Worm (Caenorhabditis elegans) whole organism, L4 larva: ENCODE data around the gene F26F4.2.

Experiments used
- D1046.2 ChIP-seq: fragments of 200-800 bp; sonication (Bioruptor generic); IDR thresholded peaks from 2 replicates; pipeline ENCODE4 v1.3.6; 2022; ENCODE audit warnings: missing genetic modification characterization, missing compliant biosample characterization
- R02D3.7 ChIP-seq: fragments of 150-350 bp; sonication (generic microtip); optimal IDR thresholded peaks from 3 replicates; lab custom pipeline; 2014; ENCODE audit warnings: missing biosample characterization, missing genetic modification characterization
- T20F7.1 ChIP-seq: fragments of 200-800 bp; sonication (Bioruptor generic); optimal IDR thresholded peaks from 2 replicates; lab custom pipeline; 2018; ENCODE audit warnings: mild to moderate bottlenecking, missing genetic modification characterization, missing compliant biosample characterization
- T26A8.4 ChIP-seq: fragments of 200-800 bp; sonication (Bioruptor generic); IDR thresholded peaks from 2 replicates; pipeline ENCODE4 v1.3.6; 2022; ENCODE audit warnings: missing genetic modification characterization, missing compliant biosample characterization
- ZK337.2 ChIP-seq: fragments of 200-800 bp; sonication (Bioruptor generic); IDR thresholded peaks from 2 replicates; pipeline ENCODE4 v1.3.6; 2022; ENCODE audit warnings: missing genetic modification reagents, missing genetic modification characterization, missing compliant biosample characterization
- aha-1 ChIP-seq: fragments of 150-350 bp; peaks from one replicate; lab custom pipeline; 2014; ENCODE audit warnings: missing biosample characterization, missing genetic modification characterization
- aly-2 ChIP-seq: sonication (generic microtip); optimal IDR thresholded peaks from 2 replicates; lab custom pipeline; 2018; ENCODE audit warnings: missing biosample characterization, missing genetic modification characterization
- arid-1 ChIP-seq: fragments of 200-800 bp; sonication (Bioruptor generic); conservative IDR thresholded peaks from 2 replicates; pipeline ENCODE4 v1.3.6; 2022; ENCODE audit warnings: missing genetic modification reagents, missing genetic modification characterization, missing compliant biosample characterization
- attf-4 ChIP-seq: sonication (generic microtip); optimal IDR thresholded peaks from 3 replicates; lab custom pipeline; 2017; ENCODE audit warnings: missing biosample characterization, missing genetic modification characterization
- ceh-20 ChIP-seq: fragments of 200-800 bp; sonication (Bioruptor generic); IDR thresholded peaks from 2 replicates; pipeline ENCODE4 v1.3.6; 2022; ENCODE audit warnings: missing genetic modification reagents, missing genetic modification characterization, missing compliant biosample characterization
- ceh-28 ChIP-seq: fragments of 150-350 bp; optimal IDR thresholded peaks from 2 replicates; lab custom pipeline; 2014; ENCODE audit warnings: missing biosample characterization, missing genetic modification reagents, missing genetic modification characterization
- ceh-32 ChIP-seq: sonication (generic microtip); optimal IDR thresholded peaks from 2 replicates; lab custom pipeline; 2016; ENCODE audit warnings: mild to moderate bottlenecking, missing genetic modification characterization, missing compliant biosample characterization; ENCODE audit not compliant: poor library complexity
- ces-1 ChIP-seq: fragments of 150-350 bp; sonication (generic microtip); optimal IDR thresholded peaks from 4 replicates; lab custom pipeline; 2014; ENCODE audit warnings: missing biosample characterization, missing genetic modification reagents, missing genetic modification characterization
- daf-12 ChIP-seq: fragments of 150-350 bp; optimal IDR thresholded peaks from 2 replicates; lab custom pipeline; 2014; ENCODE audit warnings: missing biosample characterization, missing genetic modification reagents, missing genetic modification characterization
- daf-19 ChIP-seq: fragments of 200-800 bp; sonication (Bioruptor generic); conservative IDR thresholded peaks from 2 replicates; pipeline ENCODE4 v1.3.6; 2022; ENCODE audit warnings: missing genetic modification characterization, missing compliant biosample characterization
- daf-8 ChIP-seq: fragments of 200-800 bp; sonication (Bioruptor generic); IDR thresholded peaks from 2 replicates; pipeline ENCODE4 v1.3.6; 2022; ENCODE audit warnings: missing genetic modification characterization, missing compliant biosample characterization
- fkh-10 ChIP-seq: fragments of 150-350 bp; optimal IDR thresholded peaks from 2 replicates; lab custom pipeline; 2014; ENCODE audit warnings: missing biosample characterization, missing genetic modification reagents, missing genetic modification characterization
- fos-1 ChIP-seq: fragments of 150-350 bp; optimal IDR thresholded peaks from 2 replicates; lab custom pipeline; 2014; ENCODE audit warnings: missing biosample characterization, missing genetic modification characterization
- hif-1 ChIP-seq, 2 experiments: sonication (generic microtip); optimal IDR thresholded peaks; 2 replicates each; lab custom pipeline; 2016 to 2017; ENCODE audit warnings: missing compliant biosample characterization in 2 of 2, missing genetic modification characterization in 2 of 2, missing genetic modification reagents in 2 of 2, missing genotype in 2 of 2, mild to moderate bottlenecking in 1 of 2
- lin-13 ChIP-seq: fragments of 150-350 bp; optimal IDR thresholded peaks from 2 replicates; lab custom pipeline; 2014; ENCODE audit warnings: missing biosample characterization, missing genetic modification reagents, missing genetic modification characterization
- lin-29 ChIP-seq: fragments of 200-800 bp; sonication (Bioruptor generic); IDR thresholded peaks from 2 replicates; pipeline ENCODE4 v1.3.6; 2022; ENCODE audit warnings: missing genetic modification reagents, missing genetic modification characterization, missing compliant biosample characterization
- lin-38 ChIP-seq: fragments of 200-800 bp; sonication (Bioruptor generic); IDR thresholded peaks from 2 replicates; pipeline ENCODE4 v1.3.6; 2022; ENCODE audit warnings: missing genetic modification reagents, missing genetic modification characterization, missing compliant biosample characterization
- lir-3 ChIP-seq: sonication (generic microtip); optimal IDR thresholded peaks from 2 replicates; lab custom pipeline; 2016; ENCODE audit warnings: mild to moderate bottlenecking, missing genetic modification characterization, missing compliant biosample characterization
- madf-5 ChIP-seq, 2 experiments: fragments of 200-800 bp; sonication (Bioruptor generic); IDR thresholded peaks; 2 replicates each; pipeline ENCODE4 v1.3.6; 2022; ENCODE audit warnings: missing compliant biosample characterization in 2 of 2, missing genetic modification characterization in 2 of 2
- mdt-29 ChIP-seq: fragments of 200-800 bp; sonication (Bioruptor generic); IDR thresholded peaks from 2 replicates; pipeline ENCODE4 v1.3.6; 2022; ENCODE audit warnings: missing genetic modification reagents, missing genetic modification characterization, missing compliant biosample characterization
- mep-1 ChIP-seq: fragments of 150-350 bp; sonication (generic microtip); optimal IDR thresholded peaks from 3 replicates; lab custom pipeline; 2014; ENCODE audit warnings: missing biosample characterization, missing genetic modification characterization
- mes-2 ChIP-seq: sonication (generic microtip); optimal IDR thresholded peaks from 2 replicates; lab custom pipeline; 2016; ENCODE audit warnings: missing genotype, mild to moderate bottlenecking, missing genetic modification characterization, missing compliant biosample characterization; ENCODE audit not compliant: poor library complexity, severe bottlenecking
- mxl-2 ChIP-seq: fragments of 200-800 bp; sonication (Bioruptor generic); conservative IDR thresholded peaks from 2 replicates; pipeline ENCODE4 v1.3.6; 2022; ENCODE audit warnings: missing genetic modification reagents, missing genetic modification characterization, missing compliant biosample characterization
- nhr-11 ChIP-seq: fragments of 150-350 bp; optimal IDR thresholded peaks from 2 replicates; lab custom pipeline; 2014; ENCODE audit warnings: missing biosample characterization, missing genetic modification characterization
- nhr-111 ChIP-seq: fragments of 200-800 bp; sonication (Bioruptor generic); optimal IDR thresholded peaks from 2 replicates; lab custom pipeline; 2018; ENCODE audit warnings: mild to moderate bottlenecking, missing genetic modification characterization, missing compliant biosample characterization
- nhr-237 ChIP-seq: sonication (generic microtip); optimal IDR thresholded peaks from 2 replicates; lab custom pipeline; 2017; ENCODE audit warnings: missing biosample characterization, missing genetic modification characterization
- nhr-25 ChIP-seq: sonication (generic microtip); optimal IDR thresholded peaks from 2 replicates; lab custom pipeline; 2017; ENCODE audit warnings: missing genetic modification characterization, mild to moderate bottlenecking, missing compliant biosample characterization, antibody characterized with exemption, moderate library complexity, borderline replicate concordance; ENCODE audit not compliant: insufficient read depth
- nhr-28 ChIP-seq: fragments of 150-350 bp; optimal IDR thresholded peaks from 2 replicates; lab custom pipeline; 2014; ENCODE audit warnings: missing biosample characterization, missing genetic modification characterization
- nhr-41 ChIP-seq: fragments of 200-800 bp; sonication (Bioruptor generic); IDR thresholded peaks from 2 replicates; pipeline ENCODE4 v1.3.6; 2022; ENCODE audit warnings: missing genetic modification reagents, missing genetic modification characterization, missing compliant biosample characterization
- nhr-42 ChIP-seq: fragments of 200-800 bp; sonication (Bioruptor generic); IDR thresholded peaks from 2 replicates; pipeline ENCODE4 v1.3.6; 2022; ENCODE audit warnings: missing genetic modification characterization, missing compliant biosample characterization
- nhr-48 ChIP-seq: sonication (generic microtip); optimal IDR thresholded peaks from 2 replicates; lab custom pipeline; 2016; ENCODE audit warnings: mild to moderate bottlenecking, missing genetic modification characterization, missing compliant biosample characterization
- nhr-77 ChIP-seq: fragments of 150-350 bp; optimal IDR thresholded peaks from 2 replicates; lab custom pipeline; 2014; ENCODE audit warnings: missing biosample characterization, missing genetic modification characterization
- php-3 ChIP-seq: fragments of 200-800 bp; sonication (Bioruptor generic); IDR thresholded peaks from 2 replicates; pipeline ENCODE4 v1.3.6; 2022; ENCODE audit warnings: missing genetic modification reagents, missing genetic modification characterization, missing compliant biosample characterization
- rbr-2 ChIP-seq: sonication (generic microtip); optimal IDR thresholded peaks from 2 replicates; lab custom pipeline; 2016; ENCODE audit warnings: missing genotype, missing genetic modification characterization, missing compliant biosample characterization
- saeg-2 ChIP-seq: fragments of 200-800 bp; sonication (Bioruptor generic); IDR thresholded peaks from 2 replicates; pipeline ENCODE4 v1.3.6; 2022; ENCODE audit warnings: missing genetic modification reagents, missing genetic modification characterization, missing compliant biosample characterization
- sdz-12 ChIP-seq: fragments of 200-800 bp; sonication (Bioruptor generic); optimal IDR thresholded peaks from 2 replicates; lab custom pipeline; 2018; ENCODE audit warnings: mild to moderate bottlenecking, missing genetic modification characterization, missing compliant biosample characterization
- skn-1 ChIP-seq: fragments of 150-350 bp; optimal IDR thresholded peaks from 2 replicates; lab custom pipeline; 2014; ENCODE audit warnings: missing biosample characterization, missing genetic modification characterization
- snpc-1.2 ChIP-seq: fragments of 200-800 bp; sonication (Bioruptor generic); IDR thresholded peaks from 2 replicates; pipeline ENCODE4 v1.3.6; 2022; ENCODE audit warnings: missing genetic modification reagents, missing genetic modification characterization, missing compliant biosample characterization
- spr-1 ChIP-seq: sonication (generic microtip); optimal IDR thresholded peaks from 2 replicates; lab custom pipeline; 2016; ENCODE audit warnings: mild to moderate bottlenecking, missing genetic modification characterization, missing compliant biosample characterization
- unc-39 ChIP-seq: sonication (generic microtip); optimal IDR thresholded peaks from 2 replicates; lab custom pipeline; 2017; ENCODE audit warnings: missing biosample characterization, missing genetic modification characterization
- unc-62 ChIP-seq, 3 experiments: fragments of 150-350 bp in 1 of 3; sonication (generic microtip); optimal IDR thresholded peaks in 2 of 3; peaks in 1 of 3; 1 replicate in 1 of 3; 2 replicates in 2 of 3; lab custom pipeline; 2014 to 2017; ENCODE audit warnings: missing biosample characterization in 3 of 3, missing genetic modification characterization in 3 of 3, missing genetic modification reagents in 3 of 3, missing genotype in 1 of 3
- vab-7 ChIP-seq: fragments of 200-800 bp; sonication (Bioruptor generic); IDR thresholded peaks from 2 replicates; pipeline ENCODE4 v1.3.6; 2022; ENCODE audit warnings: missing genetic modification reagents, missing genetic modification characterization, missing compliant biosample characterization
- zfp-2 ChIP-seq: sonication (generic microtip); optimal IDR thresholded peaks from 2 replicates; lab custom pipeline; 2016; ENCODE audit warnings: mild to moderate bottlenecking, missing genetic modification characterization, missing compliant biosample characterization
- zip-11 ChIP-seq: fragments of 200-800 bp; sonication (Bioruptor generic); IDR thresholded peaks from 2 replicates; pipeline ENCODE4 v1.3.6; 2022; ENCODE audit warnings: missing genetic modification characterization, missing compliant biosample characterization
- zip-2 ChIP-seq: fragments of 150-350 bp; optimal IDR thresholded peaks from 2 replicates; lab custom pipeline; 2014; ENCODE audit warnings: missing biosample characterization, missing genetic modification characterization

The F26F4.2 gene

DNA sequence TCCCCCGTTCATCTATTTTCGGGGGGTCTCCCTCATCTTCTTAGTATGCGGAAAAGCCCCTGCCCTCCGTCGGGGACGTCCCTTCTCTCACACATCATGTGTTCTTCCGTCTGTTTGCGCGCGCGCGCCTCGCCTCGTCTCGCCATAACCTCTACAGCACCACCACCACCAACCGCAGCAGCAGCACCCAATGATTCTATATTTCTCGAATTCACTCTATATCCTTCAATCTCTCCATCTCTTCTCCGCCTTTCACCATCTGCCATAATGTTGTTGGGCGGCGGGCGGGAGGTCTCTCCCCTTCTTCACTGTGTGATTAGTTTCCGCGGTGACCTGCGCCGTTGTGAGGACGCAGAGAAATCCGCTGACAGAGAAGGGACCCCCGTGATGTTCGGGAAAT, 36.3 kb downstream of the F26F4.2 start (continued):
- no peak for TF ChIP-seq ceh-32

DNA sequence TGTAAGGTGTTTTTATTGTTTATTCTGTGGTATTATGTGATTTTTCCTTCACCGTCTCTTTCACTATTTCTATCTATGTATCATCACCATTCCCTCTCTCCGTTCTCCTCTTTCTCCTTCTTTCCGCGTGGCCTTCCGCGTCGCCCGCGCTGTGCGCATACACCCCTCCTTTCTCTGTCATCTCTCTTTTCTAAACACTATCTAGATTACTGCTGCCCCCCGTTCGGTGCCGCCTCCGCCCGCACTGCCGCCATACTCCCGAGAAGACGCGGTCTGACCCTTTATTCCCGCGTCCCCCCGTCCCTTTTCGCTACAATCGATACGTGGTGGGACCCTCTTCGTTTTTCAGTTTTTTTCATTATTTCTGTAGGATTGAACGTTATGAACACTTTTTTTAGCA, 37.6 kb downstream of the F26F4.2 start:
- TF ChIP-seq snpc-1.2 (GFP tag; lab: Robert Waterston, UW) (0 out of 2 replicates have a peak, but pooled peaks have one; percentile 17), lin-29 (GFP tag; lab: Robert Waterston, UW) (no peak), fos-1 (tag; lab: Kevin White, UChicago) (no peak), mep-1 (tag; lab: Kevin White, UChicago) (no peak), nhr-28 (tag; lab: Kevin White, UChicago) (no peak), daf-19 (GFP tag; lab: Robert Waterston, UW) (no peak), nhr-111 (GFP tag; lab: Kevin White, UChicago) (no peak), lir-3 (tag; lab: Kevin White, UChicago) (no peak), nhr-25 (no peak), mdt-29 (GFP tag; lab: Robert Waterston, UW) (no peak), lin-13 (no peak), T26A8.4 (GFP tag; lab: Robert Waterston, UW) (peak; percentile 25), zip-2 (no peak), ces-1 (GFP tag; lab: Kevin White, UChicago) (no peak), mes-2 (tag; lab: Kevin White, UChicago) (peak; percentile 22), aly-2 (no peak), unc-62 (GFP tag; optimal IDR thresholded peaks at IDR 0.05 in 1 of 2; lab: Kevin White, UChicago) (no peak), unc-62 (tag; optimal IDR thresholded peaks at IDR 0.05; lab: Kevin White, UChicago) (no peak), D1046.2 (GFP tag; lab: Robert Waterston, UW) (no peak), arid-1 (no peak), fkh-10 (GFP tag; lab: Kevin White, UChicago) (no peak), madf-5 (GFP tag; IDR thresholded peaks at IDR 0.05; lab: Robert Waterston, UW) (no peak), spr-1 (no peak), aha-1 (tag; lab: Kevin White, UChicago) (peak; percentile 97), skn-1 (tag; lab: Kevin White, UChicago) (no peak), nhr-11 (no peak), nhr-42 (GFP tag; lab: Robert Waterston, UW) (no peak), vab-7 (GFP tag; lab: Robert Waterston, UW) (no peak), R02D3.7 (no peak), zfp-2 (tag; lab: Kevin White, UChicago) (no peak), unc-39 (tag; lab: Kevin White, UChicago) (no peak), T20F7.1 (GFP tag; lab: Kevin White, UChicago) (no peak), lin-38 (no peak), nhr-77 (no peak), zip-11 (GFP tag; lab: Robert Waterston, UW) (no peak), attf-4 (tag; lab: Kevin White, UChicago) (no peak), daf-8 (GFP tag; lab: Robert Waterston, UW) (no peak), nhr-237 (tag; lab: Kevin White, UChicago) (no peak), mxl-2 (GFP tag; lab: Robert Waterston, UW) (no peak), ZK337.2 (GFP tag; lab: Robert Waterston, UW) (no peak), ceh-32 (no peak), nhr-41 (GFP tag; lab: Robert Waterston, UW) (no peak), hif-1 (tag; optimal IDR thresholded peaks at IDR 0.05; lab: Kevin White, UChicago) (peak in 1 of 2 experiments; percentile 18), nhr-48 (no peak), ceh-28 (tag; lab: Kevin White, UChicago) (no peak), php-3 (no peak), saeg-2 (GFP tag; lab: Robert Waterston, UW) (no peak), sdz-12 (GFP tag; lab: Kevin White, UChicago) (no peak), rbr-2 (no peak), daf-12 (no peak), ceh-20 (no peak)
